Worm (Caenorhabditis elegans) whole organism, L2 larva: ENCODE results near the gene W09H1.3.

Experiments
- R02D3.7 ChIP-seq: fragments of 150-350 bp; optimal IDR thresholded peaks from 2 replicates; lab custom pipeline; 2014; ENCODE audit warnings: missing biosample characterization, missing genetic modification characterization
- alr-1 ChIP-seq: fragments of 150-350 bp; optimal IDR thresholded peaks from 2 replicates; lab custom pipeline; 2014; ENCODE audit warnings: missing biosample characterization, missing genetic modification characterization
- egl-27 ChIP-seq: sonication (generic microtip); optimal IDR thresholded peaks from 3 replicates; lab custom pipeline; 2017; ENCODE audit warnings: missing biosample characterization, missing genetic modification reagents, missing genetic modification characterization
- elt-1 ChIP-seq: fragments of 150-350 bp; optimal IDR thresholded peaks from 2 replicates; lab custom pipeline; 2014; ENCODE audit warnings: missing biosample characterization, missing genetic modification characterization
- elt-3 ChIP-seq: sonication (generic microtip); optimal IDR thresholded peaks from 2 replicates; lab custom pipeline; 2017; ENCODE audit warnings: missing biosample characterization, missing genetic modification characterization
- lin-11 ChIP-seq: fragments of 150-350 bp; sonication (generic microtip); optimal IDR thresholded peaks from 2 replicates; lab custom pipeline; 2014; ENCODE audit warnings: missing biosample characterization, missing genetic modification characterization, inconsistent platforms, mixed read lengths
- nhr-12 ChIP-seq: fragments of 150-350 bp; optimal IDR thresholded peaks from 2 replicates; lab custom pipeline; 2014; ENCODE audit warnings: missing biosample characterization, missing genetic modification characterization
- nhr-77 ChIP-seq: fragments of 150-350 bp; optimal IDR thresholded peaks from 2 replicates; lab custom pipeline; 2014; ENCODE audit warnings: missing biosample characterization, missing genetic modification characterization
- peb-1 ChIP-seq: fragments of 150-350 bp; optimal IDR thresholded peaks from 2 replicates; lab custom pipeline; 2014; ENCODE audit warnings: missing biosample characterization, missing genetic modification characterization
- snpc-4 ChIP-seq: fragments of 150-350 bp; optimal IDR thresholded peaks from 2 replicates; lab custom pipeline; 2014; ENCODE audit warnings: missing biosample characterization, missing genetic modification characterization
- unc-39 ChIP-seq: fragments of 150-350 bp; optimal IDR thresholded peaks from 2 replicates; lab custom pipeline; 2014; ENCODE audit warnings: missing biosample characterization, missing genetic modification characterization
- unc-62 ChIP-seq: fragments of 150-350 bp; optimal IDR thresholded peaks from 2 replicates; lab custom pipeline; 2014; ENCODE audit warnings: missing biosample characterization, missing genetic modification reagents, missing genetic modification characterization
- zag-1 ChIP-seq: fragments of 150-350 bp; optimal IDR thresholded peaks from 2 replicates; lab custom pipeline; 2014; ENCODE audit warnings: missing biosample characterization, missing genetic modification characterization
- ztf-11 ChIP-seq: sonication (generic microtip); optimal IDR thresholded peaks from 2 replicates; lab custom pipeline; 2017; ENCODE audit warnings: missing biosample characterization, missing genetic modification characterization

DNA sequence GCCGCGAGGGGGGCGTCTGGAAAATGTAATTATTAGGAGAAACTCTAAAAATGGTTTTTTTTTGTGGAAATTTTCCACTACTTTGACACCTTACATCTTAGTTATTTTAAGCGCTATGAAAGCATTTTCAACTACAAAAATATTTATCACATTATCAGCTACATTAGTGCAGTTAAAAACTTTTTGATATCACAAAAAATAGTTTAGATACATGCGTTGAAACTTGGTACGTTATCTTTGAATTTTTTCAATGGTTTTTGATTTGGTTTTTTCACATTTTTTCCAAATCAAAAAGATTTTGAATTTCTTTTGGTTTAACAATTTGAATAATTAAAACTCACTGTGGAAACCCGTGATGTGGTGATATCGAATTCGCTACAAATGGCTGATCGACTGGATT lies 21.2 kb upstream of the W09H1.3 start:
- TF ChIP-seq elt-1 (no peak), nhr-12 (tag; lab: Kevin White, UChicago) (no peak), nhr-77 (tag; lab: Kevin White, UChicago) (no peak), ztf-11 (no peak), zag-1 (tag; lab: Kevin White, UChicago) (no peak), snpc-4 (tag; lab: Kevin White, UChicago) (no peak), elt-3 (no peak), egl-27 (no peak), R02D3.7 (tag; lab: Kevin White, UChicago) (no peak), unc-62 (no peak), unc-39 (no peak), peb-1 (tag; lab: Kevin White, UChicago) (no peak), alr-1 (tag; lab: Kevin White, UChicago) (no peak), lin-11 (tag; lab: Kevin White, UChicago) (no peak)
